Fruit fly (Drosophila melanogaster): ENCODE results near the gene Porin2.

The Porin2 gene

dm6 chr2L:10837491-10837890 is 9.4 kb downstream of the Porin2 start, which contains the start of gene Nos:
Gene Nos, minus strand, starts transcription at chr2L:10837511.
- no peak for TF ChIP-seq topi (GFP tag; optimal IDR thresholded peaks at IDR 0.05)
- TF ChIP-seq CG6808 (GFP tag; optimal IDR thresholded peaks at IDR 0.05), result no peak
- TF ChIP-seq CG6854 (GFP tag; optimal IDR thresholded peaks at IDR 0.05), result no peak
- TF ChIP-seq CG7368 (GFP tag; optimal IDR thresholded peaks at IDR 0.05), result no peak
- no peak for TF ChIP-seq Smox (GFP tag; optimal IDR thresholded peaks at IDR 0.05)
- TF ChIP-seq cyc (GFP tag; optimal IDR thresholded peaks at IDR 0.05), result no peak
- TF ChIP-seq CG11762 (GFP tag; optimal IDR thresholded peaks at IDR 0.05; ENCODE audit: insufficient read depth), result no peak
- no peak for TF ChIP-seq CG3032 (tag; optimal IDR thresholded peaks at IDR 0.05)
- no peak for TF ChIP-seq CG10631 (GFP tag; optimal IDR thresholded peaks at IDR 0.05)
- no peak for TF ChIP-seq Blimp-1 (GFP tag; optimal IDR thresholded peaks at IDR 0.05)
- no peak for TF ChIP-seq fkh (GFP tag; optimal IDR thresholded peaks at IDR 0.05)
- no peak for TF ChIP-seq Eip78C (GFP tag)
- TF ChIP-seq CG9139 (GFP tag; optimal IDR thresholded peaks at IDR 0.05), result no peak
- TF ChIP-seq CG15336 (GFP tag; IDR thresholded peaks at IDR 0.05), result no peak
- TF ChIP-seq Eip75B (GFP tag; optimal IDR thresholded peaks at IDR 0.05), result no peak
- no peak for TF ChIP-seq svp (GFP tag)
- no peak for TF ChIP-seq Sox14 (GFP tag; optimal IDR thresholded peaks at IDR 0.05)
- no peak for TF ChIP-seq Gug (GFP tag; IDR thresholded peaks at IDR 0.05)

- TF ChIP-seq CG32006 (GFP tag; optimal IDR thresholded peaks at IDR 0.05) (no peak), Hr38 (GFP tag; optimal IDR thresholded peaks at IDR 0.05) (no peak), CG11294 (GFP tag; IDR thresholded peaks at IDR 0.05) (no peak), CG4318 (GFP tag; optimal IDR thresholded peaks at IDR 0.05) (no peak), ss (GFP tag; optimal IDR thresholded peaks at IDR 0.05) (no peak)
These were observed 15.3 kb downstream of the Porin2 start for dm6 chr2L:10831590-10831989.

- TF ChIP-seq fkh (GFP tag; optimal IDR thresholded peaks at IDR 0.05), result peak; percentile 61
- no peak for TF ChIP-seq Gug (GFP tag; IDR thresholded peaks at IDR 0.05)
These were observed 24.2 kb downstream of the Porin2 start for dm6 chr2L:10822620-10823019.

- TF ChIP-seq Eip78C (GFP tag), result no peak
- TF ChIP-seq CG31627 (GFP tag; optimal IDR thresholded peaks at IDR 0.05), result no peak
- TF ChIP-seq CG16779 (tag; optimal IDR thresholded peaks at IDR 0.05), result no peak
- no peak for TF ChIP-seq CG15336 (GFP tag; IDR thresholded peaks at IDR 0.05)
- no peak for TF ChIP-seq Hr38 (GFP tag; optimal IDR thresholded peaks at IDR 0.05)
- TF ChIP-seq cyc (GFP tag; optimal IDR thresholded peaks at IDR 0.05), result no peak
- TF ChIP-seq lz (GFP tag; optimal IDR thresholded peaks at IDR 0.05), result no peak
- TF ChIP-seq CG1621 (tag; optimal IDR thresholded peaks at IDR 0.05), result no peak
- no peak for TF ChIP-seq CG7368 (GFP tag; optimal IDR thresholded peaks at IDR 0.05)
- TF ChIP-seq CG4318 (GFP tag; optimal IDR thresholded peaks at IDR 0.05), result no peak
- no peak for TF ChIP-seq topi (GFP tag; optimal IDR thresholded peaks at IDR 0.05)
- no peak for TF ChIP-seq CG8319 (GFP tag; optimal IDR thresholded peaks at IDR 0.05)
- TF ChIP-seq CG6854 (GFP tag; optimal IDR thresholded peaks at IDR 0.05), result no peak
- no peak for TF ChIP-seq CG6276 (GFP tag; optimal IDR thresholded peaks at IDR 0.05)
- TF ChIP-seq CG8632 (GFP tag; optimal IDR thresholded peaks at IDR 0.05), result no peak
- TF ChIP-seq CG11902 (GFP tag; optimal IDR thresholded peaks at IDR 0.05), result no peak
- no peak for TF ChIP-seq achi (GFP tag; optimal IDR thresholded peaks at IDR 0.05)
These were observed 26.4 kb downstream of the Porin2 start, which contains the start of gene CG17134 for dm6 chr2L:10820405-10820804. Gene CG17134, plus strand, starts transcription at chr2L:10820705.

dm6 chr2L:10818807-10819206 is 28.0 kb downstream of the Porin2 start, which contains the start of gene CG6508:
Gene CG6508, plus strand, starts transcription at chr2L:10819107.
- TF ChIP-seq OdsH (GFP tag; optimal IDR thresholded peaks at IDR 0.05) (no peak), CG15336 (GFP tag; IDR thresholded peaks at IDR 0.05) (no peak), CG31627 (GFP tag; optimal IDR thresholded peaks at IDR 0.05) (no peak), CG9139 (GFP tag; optimal IDR thresholded peaks at IDR 0.05) (no peak), CG1621 (tag; optimal IDR thresholded peaks at IDR 0.05) (no peak), dac (GFP tag; optimal IDR thresholded peaks at IDR 0.05) (no peak), Eip75B (GFP tag; optimal IDR thresholded peaks at IDR 0.05) (no peak), salr (GFP tag; optimal IDR thresholded peaks at IDR 0.05) (no peak), CG6854 (GFP tag; optimal IDR thresholded peaks at IDR 0.05) (no peak), Blimp-1 (GFP tag; optimal IDR thresholded peaks at IDR 0.05) (no peak), spab (GFP tag; optimal IDR thresholded peaks at IDR 0.05) (no peak)

All from whole organism, prepupa.